Worm (Caenorhabditis elegans): ENCODE results near the gene srw-6.

DNA sequence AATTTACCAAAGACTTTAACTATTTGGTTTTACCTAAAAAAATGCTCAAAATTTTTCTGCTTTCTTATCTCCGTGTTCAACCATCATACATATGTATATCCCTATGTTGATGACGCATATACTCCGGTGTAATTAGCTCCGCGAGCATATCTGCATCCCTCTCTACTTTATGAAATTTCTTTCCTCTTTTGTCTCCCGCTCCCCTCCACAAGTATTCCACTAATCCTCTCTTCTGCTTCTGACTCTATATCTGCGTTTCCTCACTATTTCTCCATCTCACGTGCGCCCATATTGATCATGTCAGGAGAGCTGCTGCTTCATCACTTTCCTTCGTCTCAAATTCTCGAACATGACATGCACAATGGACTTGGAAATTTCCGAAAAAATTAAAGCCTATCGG is 6.5 kb downstream of the srw-6 start, which contains the start of gene H10D18.1:
- TF ChIP-seq nhr-237 (tag; optimal IDR thresholded peaks at IDR 0.05): no peak
- no peak for TF ChIP-seq unc-130 (tag; optimal IDR thresholded peaks at IDR 0.05)
- no peak for TF ChIP-seq aly-2 (tag; optimal IDR thresholded peaks at IDR 0.05)
- TF ChIP-seq xbp-1 (tag; optimal IDR thresholded peaks at IDR 0.05): no peak
- TF ChIP-seq snpc-4 (tag; optimal IDR thresholded peaks at IDR 0.05): no peak
- no peak for TF ChIP-seq alr-1 (tag; optimal IDR thresholded peaks at IDR 0.05; ENCODE audit: borderline replicate concordance)
- TF ChIP-seq ztf-11 (tag; optimal IDR thresholded peaks at IDR 0.05): no peak
- TF ChIP-seq nhr-19 (GFP tag; conservative IDR thresholded peaks at IDR 0.05): no peak
- TF ChIP-seq nhr-12 (tag; optimal IDR thresholded peaks at IDR 0.05): no peak
- peak; percentile 5 for TF ChIP-seq fos-1 (tag; optimal IDR thresholded peaks at IDR 0.05)
- no peak for TF ChIP-seq skn-1 (tag; optimal IDR thresholded peaks at IDR 0.05)
- TF ChIP-seq zag-1 (tag; optimal IDR thresholded peaks at IDR 0.05): no peak
